Fruit fly (Drosophila melanogaster) whole organism, embryonic: ENCODE data around the gene CG10019.

Source experiments
- CG10274 ChIP-seq: fragments of 200-800 bp; sonication (Bioruptor generic); optimal IDR thresholded peaks from 3 replicates; lab custom pipeline; 2017; ENCODE audit warnings: missing biosample characterization, mild to moderate bottlenecking, missing genetic modification characterization
- CG13296 ChIP-seq: fragments of 200-800 bp; sonication (Bioruptor generic); optimal IDR thresholded peaks from 3 replicates; lab custom pipeline; 2018; ENCODE audit warnings: missing biosample characterization, mild to moderate bottlenecking, missing genetic modification characterization
- CG15479 ChIP-seq: fragments of 200-800 bp; sonication (Bioruptor generic); optimal IDR thresholded peaks from 3 replicates; lab custom pipeline; 2019; ENCODE audit warnings: missing biosample characterization, mild to moderate bottlenecking, missing genetic modification characterization, moderate library complexity
- CG15601 ChIP-seq: fragments of 200-800 bp; sonication (Bioruptor generic); optimal IDR thresholded peaks from 3 replicates; lab custom pipeline; 2019; ENCODE audit warnings: missing biosample characterization, mild to moderate bottlenecking, missing genetic modification characterization, moderate library complexity
- CG16813 ChIP-seq: fragments of 200-800 bp; sonication (Bioruptor generic); IDR thresholded peaks from 3 replicates; pipeline ENCODE4 v1.3.6; 2022; ENCODE audit warnings: missing biosample characterization, missing genetic modification characterization; ENCODE audit not compliant: partially characterized antibody
- CG17829 ChIP-seq: fragments of 200-800 bp; optimal IDR thresholded peaks from 2 replicates; lab custom pipeline; 2019; ENCODE audit warnings: missing biosample characterization, mild to moderate bottlenecking, missing genetic modification characterization, moderate library complexity
- CG18262 ChIP-seq: fragments of 200-800 bp; optimal IDR thresholded peaks from 3 replicates; lab custom pipeline; 2019; ENCODE audit warnings: missing biosample characterization, mild to moderate bottlenecking, missing genetic modification characterization, moderate library complexity
- CG18476 ChIP-seq: fragments of 200-800 bp; sonication (Bioruptor generic); optimal IDR thresholded peaks from 2 replicates; lab custom pipeline; 2016; ENCODE audit warnings: missing biosample characterization, mild to moderate bottlenecking, missing genetic modification characterization
- CG2116 ChIP-seq: fragments of 200-800 bp; sonication (Bioruptor generic); optimal IDR thresholded peaks from 3 replicates; lab custom pipeline; 2018; ENCODE audit warnings: missing biosample characterization, mild to moderate bottlenecking, missing genetic modification characterization
- CG31388 ChIP-seq: fragments of 200-800 bp; sonication (Bioruptor generic); optimal IDR thresholded peaks from 2 replicates; lab custom pipeline; 2016; ENCODE audit warnings: missing biosample characterization, missing genetic modification characterization
- CG34224 ChIP-seq: fragments of 200-800 bp; sonication (Bioruptor generic); IDR thresholded peaks from 3 replicates; pipeline ENCODE4 v1.3.6; 2022; ENCODE audit warnings: missing biosample characterization, missing genetic modification characterization; ENCODE audit not compliant: partially characterized antibody
- CG4424 ChIP-seq: fragments of 200-800 bp; sonication (Bioruptor generic); optimal IDR thresholded peaks from 3 replicates; lab custom pipeline; 2016; ENCODE audit warnings: missing biosample characterization, missing genetic modification characterization
- CG4707 ChIP-seq: fragments of 200-800 bp; sonication (Bioruptor generic); optimal IDR thresholded peaks from 2 replicates; lab custom pipeline; 2018; ENCODE audit warnings: missing biosample characterization, mild to moderate bottlenecking, missing genetic modification characterization, moderate library complexity
- CG7357 ChIP-seq: fragments of 200-800 bp; sonication (Bioruptor generic); IDR thresholded peaks from 3 replicates; pipeline ENCODE4 v1.3.6; 2022; ENCODE audit warnings: missing biosample characterization, missing genetic modification characterization
- CG7556 ChIP-seq: fragments of 200-800 bp; sonication (Bioruptor generic); optimal IDR thresholded peaks from 2 replicates; lab custom pipeline; 2017; ENCODE audit warnings: missing biosample characterization, mild to moderate bottlenecking, missing genetic modification characterization
- CG9876 ChIP-seq: fragments of 200-800 bp; sonication (Bioruptor generic); optimal IDR thresholded peaks from 2 replicates; lab custom pipeline; 2016; ENCODE audit warnings: missing biosample characterization, missing genetic modification characterization
- CG9932 ChIP-seq: fragments of 200-800 bp; sonication (Bioruptor generic); IDR thresholded peaks from 2 replicates; pipeline ENCODE4 v1.3.6; 2022; ENCODE audit warnings: missing biosample characterization, missing genetic modification characterization
- CTCF ChIP-seq: fragments of 200-800 bp; sonication (Bioruptor generic); optimal IDR thresholded peaks from 2 replicates; lab custom pipeline; 2017; ENCODE audit warnings: missing biosample characterization, mild to moderate bottlenecking, missing genetic modification characterization, moderate library complexity
- CkIIα-i1 ChIP-seq: fragments of 200-800 bp; sonication (Bioruptor generic); IDR thresholded peaks from 2 replicates; pipeline ENCODE4 v1.3.6; 2022; ENCODE audit warnings: missing biosample characterization, missing genetic modification characterization
- Doc3 ChIP-seq: fragments of 200-800 bp; sonication (Bioruptor generic); IDR thresholded peaks from 3 replicates; pipeline ENCODE4 v1.3.6; 2022; ENCODE audit warnings: missing biosample characterization, missing genetic modification characterization; ENCODE audit not compliant: partially characterized antibody
- Dref ChIP-seq: fragments of 200-800 bp; sonication (Bioruptor generic); IDR thresholded peaks from 2 replicates; pipeline ENCODE4 v1.3.6; 2022; ENCODE audit warnings: missing biosample characterization, missing genetic modification characterization
- E2f1 ChIP-seq: fragments of 200-800 bp; sonication (Bioruptor generic); IDR thresholded peaks from 2 replicates; pipeline ENCODE4 v1.3.6; 2022; ENCODE audit warnings: missing biosample characterization, missing genetic modification characterization
- Eip74EF ChIP-seq, 2 experiments: fragments of 200-800 bp in 1 of 2; fragments of >200 bp in 1 of 2; sonication (Bioruptor generic) in 1 of 2; optimal IDR thresholded peaks; 2 replicates each; lab custom pipeline; 2017 to 2019; ENCODE audit warnings: missing biosample characterization in 2 of 2, missing genetic modification characterization in 2 of 2, mild to moderate bottlenecking in 1 of 2, moderate library complexity in 1 of 2
- Ets65A ChIP-seq: fragments of 200-800 bp; sonication (Bioruptor generic); peaks from one replicate; lab custom pipeline; 2016; ENCODE audit warnings: missing biosample characterization, missing genetic modification characterization
- Ets97D ChIP-seq: fragments of 200-800 bp; sonication (Bioruptor generic); optimal IDR thresholded peaks from 3 replicates; lab custom pipeline; 2016; ENCODE audit warnings: missing biosample characterization, missing genetic modification characterization
- HLHmδ ChIP-seq: fragments of 200-800 bp; sonication (Bioruptor generic); optimal IDR thresholded peaks from 2 replicates; lab custom pipeline; 2018; ENCODE audit warnings: missing biosample characterization, mild to moderate bottlenecking, missing genetic modification characterization, moderate library complexity
- Hr3 ChIP-seq: fragments of 200-800 bp; sonication (Bioruptor generic); optimal IDR thresholded peaks from 3 replicates; lab custom pipeline; 2016; ENCODE audit warnings: missing biosample characterization, missing genetic modification characterization
- Hr39 ChIP-seq: fragments of >200 bp; optimal IDR thresholded peaks from 2 replicates; lab custom pipeline; 2017
- Lhr ChIP-seq: fragments of 200-800 bp; sonication (Bioruptor generic); optimal IDR thresholded peaks from 3 replicates; lab custom pipeline; 2017; ENCODE audit warnings: mild to moderate bottlenecking, missing biosample characterization, missing genetic modification reagents, missing genetic modification characterization
- MTF-1 ChIP-seq: fragments of 200-800 bp; sonication (Bioruptor generic); optimal IDR thresholded peaks from 2 replicates; lab custom pipeline; 2018; ENCODE audit warnings: missing biosample characterization, mild to moderate bottlenecking, missing genetic modification characterization, borderline replicate concordance
- Sox100B ChIP-seq: fragments of 200-800 bp; sonication (Bioruptor generic); optimal IDR thresholded peaks from 3 replicates; lab custom pipeline; 2018; ENCODE audit warnings: missing biosample characterization, mild to moderate bottlenecking, missing genetic modification characterization
- Sry-δ ChIP-seq: fragments of 200-800 bp; sonication (Bioruptor generic); optimal IDR thresholded peaks from 2 replicates; lab custom pipeline; 2016; ENCODE audit warnings: missing biosample characterization, missing genetic modification characterization
- amos ChIP-seq: fragments of 200-800 bp; sonication (Bioruptor generic); IDR thresholded peaks from 2 replicates; pipeline ENCODE4 v1.3.6; 2022; ENCODE audit warnings: missing biosample characterization, missing genetic modification characterization; ENCODE audit not compliant: partially characterized antibody
- bab2 ChIP-seq: fragments of 200-800 bp; sonication (Bioruptor generic); optimal IDR thresholded peaks from 2 replicates; lab custom pipeline; 2016; ENCODE audit warnings: missing biosample characterization, missing genetic modification characterization
- chn ChIP-seq: fragments of 200-800 bp; sonication (Bioruptor generic); optimal IDR thresholded peaks from 2 replicates; lab custom pipeline; 2016; ENCODE audit warnings: missing biosample characterization, missing genetic modification characterization
- ci ChIP-seq: fragments of 200-800 bp; sonication (Bioruptor generic); IDR thresholded peaks from 3 replicates; pipeline ENCODE4 v1.3.6; 2022; ENCODE audit warnings: missing biosample characterization, missing genetic modification characterization
- crc ChIP-seq: fragments of 200-800 bp; sonication (Bioruptor generic); optimal IDR thresholded peaks from 2 replicates; lab custom pipeline; 2016; ENCODE audit warnings: missing biosample characterization, missing genetic modification characterization
- danr ChIP-seq: fragments of 200-800 bp; sonication (Bioruptor generic); IDR thresholded peaks from 2 replicates; pipeline ENCODE4 v1.3.6; 2022; ENCODE audit warnings: missing biosample characterization, missing genetic modification characterization
- eve ChIP-seq, 2 experiments: fragments of >200 bp; optimal IDR thresholded peaks; 2 replicates each; lab custom pipeline; 2017; ENCODE audit warnings: missing biosample characterization in 2 of 2, missing genetic modification characterization in 2 of 2
- ftz-f1 ChIP-seq: fragments of 200-800 bp; sonication (Bioruptor generic); optimal IDR thresholded peaks from 2 replicates; lab custom pipeline; 2016; ENCODE audit warnings: missing biosample characterization, missing genetic modification characterization
- lilli ChIP-seq: fragments of 200-800 bp; sonication (Bioruptor generic); optimal IDR thresholded peaks from 3 replicates; lab custom pipeline; 2016; ENCODE audit warnings: missing biosample characterization, missing genetic modification characterization
- mam ChIP-seq: fragments of 200-800 bp; sonication (Bioruptor generic); optimal IDR thresholded peaks from 3 replicates; lab custom pipeline; 2016; ENCODE audit warnings: missing biosample characterization, missing genetic modification characterization
- nerfin-2 ChIP-seq: fragments of 200-800 bp; sonication (Bioruptor generic); IDR thresholded peaks from 2 replicates; pipeline ENCODE4 v1.3.6; 2022; ENCODE audit warnings: missing biosample characterization, missing genetic modification characterization; ENCODE audit not compliant: partially characterized antibody
- odd ChIP-seq: fragments of 200-800 bp; sonication (Bioruptor generic); optimal IDR thresholded peaks from 2 replicates; lab custom pipeline; 2017; ENCODE audit warnings: missing biosample characterization, mild to moderate bottlenecking, missing genetic modification characterization
- peb ChIP-seq: fragments of 200-800 bp; sonication (Bioruptor generic); IDR thresholded peaks from 2 replicates; pipeline ENCODE4 v1.3.6; 2022; ENCODE audit warnings: missing biosample characterization, missing genetic modification characterization
- ro ChIP-seq: fragments of 200-800 bp; sonication (Bioruptor generic); IDR thresholded peaks from 2 replicates; pipeline ENCODE4 v1.3.6; 2022; ENCODE audit warnings: missing biosample characterization, missing genetic modification characterization
- run ChIP-seq: fragments of 200-800 bp; sonication (Bioruptor generic); optimal IDR thresholded peaks from 3 replicates; lab custom pipeline; 2018; ENCODE audit warnings: missing biosample characterization, mild to moderate bottlenecking, missing genetic modification characterization
- slbo ChIP-seq: fragments of 200-800 bp; sonication (Bioruptor generic); IDR thresholded peaks from 2 replicates; pipeline ENCODE4 v1.3.6; 2022; ENCODE audit warnings: missing biosample characterization, missing genetic modification characterization
- ssp ChIP-seq: fragments of 200-800 bp; sonication (Bioruptor generic); IDR thresholded peaks from 2 replicates; pipeline ENCODE4 v1.3.6; 2022; ENCODE audit warnings: missing biosample characterization, missing genetic modification characterization
- tap ChIP-seq: fragments of 200-800 bp; optimal IDR thresholded peaks from 3 replicates; lab custom pipeline; 2019; ENCODE audit warnings: missing biosample characterization, mild to moderate bottlenecking, missing genetic modification characterization, moderate library complexity
- z ChIP-seq: fragments of 200-800 bp; sonication (Bioruptor generic); IDR thresholded peaks from 3 replicates; pipeline ENCODE4 v1.3.6; 2022; ENCODE audit warnings: missing biosample characterization, missing genetic modification characterization

The CG10019 gene

dm6 chr2L:3711665-3712064, 18.6 kb upstream of the CG10019 start, which contains the start of gene cutlet (continued):
- TF ChIP-seq CG18476 (GFP tag; lab: Kevin White, UChicago) (no peak), Sox100B (GFP tag; lab: Kevin White, UChicago) (peak; percentile 44), chn (no peak), amos (peak; percentile 22; the same call in 1 of the 2 replicates), Ets97D (GFP tag; lab: Kevin White, UChicago) (peak; percentile 7), Dref (GFP tag; lab: Robert Waterston, UW) (peak; percentile 37), CG2116 (GFP tag; lab: Kevin White, UChicago) (peak; percentile 3), CG15601 (peak; percentile 24), ci (no peak), E2f1 (GFP tag; lab: Robert Waterston, UW) (peak; percentile 86)

- TF ChIP-seq Ets65A (GFP tag; lab: Kevin White, UChicago) (no peak), odd (GFP tag; lab: Kevin White, UChicago) (no peak), crc (GFP tag; lab: Kevin White, UChicago) (no peak), CG9932 (GFP tag; lab: Robert Waterston, UW) (no peak), slbo (GFP tag; lab: Robert Waterston, UW) (no peak), CG4707 (GFP tag; lab: Kevin White, UChicago) (no peak), CTCF (no peak), tap (tag; lab: Kevin White, UChicago) (no peak), CG10274 (no peak), Lhr (GFP tag; lab: Kevin White, UChicago) (no peak), CG9876 (GFP tag; lab: Kevin White, UChicago) (no peak), Sox100B (GFP tag; lab: Kevin White, UChicago) (no peak), Hr3 (GFP tag; lab: Kevin White, UChicago) (no peak), CG18262 (tag; lab: Kevin White, UChicago) (no peak), CG15479 (no peak), CG17829 (tag; lab: Kevin White, UChicago) (peak; percentile 49), CG31388 (no peak), CkIIα-i1 (GFP tag; lab: Robert Waterston, UW) (no peak), CG7357 (no peak), danr (no peak), CG16813 (GFP tag; lab: Robert Waterston, UW) (peak; percentile 76), CG7556 (GFP tag; lab: Kevin White, UChicago) (no peak), CG13296 (GFP tag; lab: Kevin White, UChicago) (no peak), bab2 (GFP tag; lab: Kevin White, UChicago) (no peak), MTF-1 (GFP tag; lab: Kevin White, UChicago) (no peak), eve (GFP tag; optimal IDR thresholded peaks at IDR 0.05; lab: Kevin White, UChicago) (no peak), ssp (GFP tag; lab: Robert Waterston, UW) (no peak), z (GFP tag; lab: Robert Waterston, UW) (no peak), ro (GFP tag; lab: Robert Waterston, UW) (no peak), lilli (GFP tag; lab: Kevin White, UChicago) (peak; percentile 75), HLHmδ (no peak), CG34224 (GFP tag; lab: Robert Waterston, UW) (peak; percentile 81), Sry-δ (GFP tag; lab: Kevin White, UChicago) (peak; percentile 86), run (tag; lab: Kevin White, UChicago) (no peak), Eip74EF (GFP tag; optimal IDR thresholded peaks at IDR 0.05; lab: Kevin White, UChicago) (no peak), peb (GFP tag; lab: Robert Waterston, UW) (no peak), CG4424 (GFP tag; lab: Kevin White, UChicago) (no peak), Hr39 (lab: Kevin White, UChicago) (no peak), nerfin-2 (GFP tag; lab: Robert Waterston, UW) (0 out of 2 replicates have a peak, but pooled peaks have one; percentile 24), Doc3 (peak; percentile 68), mam (GFP tag; lab: Kevin White, UChicago) (no peak), ftz-f1 (no peak)
These were observed 17.3 kb upstream of the CG10019 start, which contains the start of the genes CG31955 and CG2818 for dm6 chr2L:3712949-3713416. CG31955 (minus strand) TSS chr2L:3713105. CG2818 (plus strand) TSS chr2L:3713360.
